Worm (Caenorhabditis elegans) whole organism, young adult: Measurements from ENCODE around the gene erg-28.
A peak's percentile ranks its signal among the peaks of the same experiment; 100 is the strongest.

Experiments used
- B0261.1 ChIP-seq: sonication (generic microtip); optimal IDR thresholded peaks from 2 replicates; lab custom pipeline; 2016; ENCODE audit warnings: mild to moderate bottlenecking, missing genetic modification characterization, moderate library complexity, missing compliant biosample characterization
- C17E4.6 ChIP-seq: fragments of 200-800 bp; sonication (Bioruptor generic); IDR thresholded peaks from 2 replicates; pipeline ENCODE4 v1.3.6; 2022; ENCODE audit warnings: missing genetic modification reagents, missing genetic modification characterization, missing compliant biosample characterization
- F57A8.1 ChIP-seq: fragments of 200-800 bp; sonication (Bioruptor generic); optimal IDR thresholded peaks from 2 replicates; lab custom pipeline; 2018; ENCODE audit warnings: mild to moderate bottlenecking, missing genetic modification characterization, moderate library complexity, missing compliant biosample characterization
- F57C9.4 ChIP-seq: sonication (generic microtip); optimal IDR thresholded peaks from 2 replicates; lab custom pipeline; 2017; ENCODE audit warnings: mild to moderate bottlenecking, missing genetic modification characterization, missing compliant biosample characterization
- K11D2.4 ChIP-seq: fragments of 200-800 bp; sonication (Bioruptor generic); IDR thresholded peaks from 2 replicates; pipeline ENCODE4 v1.3.6; 2022; ENCODE audit warnings: missing genetic modification reagents, missing genetic modification characterization, missing compliant biosample characterization
- T07F8.4 ChIP-seq: sonication (generic microtip); optimal IDR thresholded peaks from 2 replicates; lab custom pipeline; 2016; ENCODE audit warnings: mild to moderate bottlenecking, missing genetic modification characterization, moderate library complexity, missing compliant biosample characterization
- Y53G8AR.9 ChIP-seq: fragments of 200-800 bp; sonication (Bioruptor generic); conservative IDR thresholded peaks from 2 replicates; pipeline ENCODE4 v1.3.6; 2022; ENCODE audit warnings: missing genetic modification reagents, missing genetic modification characterization, missing compliant biosample characterization
- Y67H2A.10 ChIP-seq: fragments of 200-800 bp; sonication (Bioruptor generic); conservative IDR thresholded peaks from 2 replicates; pipeline ENCODE4 v1.3.6; 2022; ENCODE audit warnings: missing genetic modification reagents, missing genetic modification characterization, missing compliant biosample characterization
- Y95B8A.8 ChIP-seq: fragments of 200-800 bp; sonication (Bioruptor generic); IDR thresholded peaks from 2 replicates; pipeline ENCODE4 v1.3.6; 2022; ENCODE audit warnings: missing genetic modification reagents, missing genetic modification characterization, missing compliant biosample characterization
- ZK185.1 ChIP-seq: sonication (generic microtip); optimal IDR thresholded peaks from 2 replicates; lab custom pipeline; 2016; ENCODE audit warnings: mild to moderate bottlenecking, missing genetic modification characterization, missing compliant biosample characterization; ENCODE audit not compliant: poor library complexity, severe bottlenecking
- attf-5 ChIP-seq: fragments of 200-800 bp; sonication (Bioruptor generic); optimal IDR thresholded peaks from 2 replicates; lab custom pipeline; 2018; ENCODE audit warnings: mild to moderate bottlenecking, missing genetic modification characterization, missing compliant biosample characterization
- cebp-1 ChIP-seq, 2 experiments: fragments of 200-800 bp in 1 of 2; sonication (Bioruptor generic) in 1 of 2; sonication (generic microtip) in 1 of 2; IDR thresholded peaks in 1 of 2; optimal IDR thresholded peaks in 1 of 2; 2 replicates each; pipeline versions ENCODE4 v1.3.6 to Lab custom; 2017 to 2022; ENCODE audit warnings: missing compliant biosample characterization in 2 of 2, missing genetic modification characterization in 2 of 2, mild to moderate bottlenecking in 1 of 2, missing genetic modification reagents in 1 of 2, moderate library complexity in 1 of 2
- ceh-100 ChIP-seq: fragments of 200-800 bp; sonication (Bioruptor generic); IDR thresholded peaks from 2 replicates; pipeline ENCODE4 v1.3.6; 2022; ENCODE audit warnings: missing genetic modification reagents, missing genetic modification characterization, missing compliant biosample characterization
- dox-1 ChIP-seq: fragments of 200-800 bp; sonication (Bioruptor generic); IDR thresholded peaks from 2 replicates; pipeline ENCODE4 v1.3.6; 2022; ENCODE audit warnings: missing genetic modification reagents, missing genetic modification characterization, missing compliant biosample characterization
- egrh-3 ChIP-seq: fragments of 200-800 bp; sonication (Bioruptor generic); IDR thresholded peaks from 2 replicates; pipeline ENCODE4 v1.3.6; 2022; ENCODE audit warnings: missing genetic modification reagents, missing genetic modification characterization, missing compliant biosample characterization
- hlh-26 ChIP-seq: fragments of 200-800 bp; sonication (Bioruptor generic); conservative IDR thresholded peaks from 2 replicates; pipeline ENCODE4 v1.3.6; 2022; ENCODE audit warnings: missing genetic modification reagents, missing genetic modification characterization, missing compliant biosample characterization
- hmg-1.2 ChIP-seq: fragments of 200-800 bp; sonication (Bioruptor generic); IDR thresholded peaks from 2 replicates; pipeline ENCODE4 v1.3.6; 2022; ENCODE audit warnings: missing genetic modification reagents, missing genetic modification characterization, missing compliant biosample characterization
- lin-40 ChIP-seq: sonication (generic microtip); optimal IDR thresholded peaks from 2 replicates; lab custom pipeline; 2016; ENCODE audit warnings: missing genetic modification characterization, mild to moderate bottlenecking, missing compliant biosample characterization, missing genotype, missing genetic modification reagents
- lir-1 ChIP-seq: fragments of 200-800 bp; sonication (Bioruptor generic); conservative IDR thresholded peaks from 2 replicates; pipeline ENCODE4 v1.3.6; 2022; ENCODE audit warnings: missing genetic modification reagents, missing genetic modification characterization, missing compliant biosample characterization
- lsy-27 ChIP-seq: sonication (generic microtip); optimal IDR thresholded peaks from 2 replicates; lab custom pipeline; 2017; ENCODE audit warnings: missing genetic modification characterization, mild to moderate bottlenecking, missing compliant biosample characterization, antibody characterized with exemption, missing genotype, borderline replicate concordance; ENCODE audit not compliant: insufficient read depth
- madf-6 ChIP-seq: fragments of 200-800 bp; sonication (Bioruptor generic); IDR thresholded peaks from 2 replicates; pipeline ENCODE4 v1.3.6; 2022; ENCODE audit warnings: missing genetic modification reagents, missing genetic modification characterization, missing compliant biosample characterization
- madf-8 ChIP-seq: fragments of 200-800 bp; sonication (Bioruptor generic); conservative IDR thresholded peaks from 2 replicates; pipeline ENCODE4 v1.3.6; 2022; ENCODE audit warnings: missing genetic modification reagents, missing genetic modification characterization, missing compliant biosample characterization
- mel-28 ChIP-seq: sonication (generic microtip); optimal IDR thresholded peaks from 2 replicates; lab custom pipeline; 2016; ENCODE audit warnings: borderline replicate concordance, mild to moderate bottlenecking, missing genetic modification characterization, missing compliant biosample characterization
- nhr-80 ChIP-seq: sonication (generic microtip); optimal IDR thresholded peaks from 2 replicates; lab custom pipeline; 2016; ENCODE audit warnings: missing genetic modification characterization, missing compliant biosample characterization
- pbrm-1 ChIP-seq: fragments of 200-800 bp; sonication (Bioruptor generic); IDR thresholded peaks from 2 replicates; pipeline ENCODE4 v1.3.6; 2022; ENCODE audit warnings: missing genetic modification reagents, missing genetic modification characterization, missing compliant biosample characterization
- rpc-1 ChIP-seq, 2 experiments: fragments of 150-350 bp in 1 of 2; sonication (generic microtip) in 1 of 2; optimal IDR thresholded peaks; 2 replicates each; lab custom pipeline; 2014 to 2018; ENCODE audit warnings: missing biosample characterization in 1 of 2, missing genetic modification characterization in 1 of 2, missing genetic modification reagents in 1 of 2, missing genotype in 1 of 2
- sea-2 ChIP-seq: fragments of 200-800 bp; sonication (Bioruptor generic); IDR thresholded peaks from 2 replicates; pipeline ENCODE4 v1.3.6; 2022; ENCODE audit warnings: missing genetic modification characterization, missing compliant biosample characterization
- snpc-4 ChIP-seq, 5 experiments: fragments of 150-350 bp in 1 of 5; sonication (generic microtip) in 4 of 5; optimal IDR thresholded peaks; 2 replicates each; lab custom pipeline; 2014 to 2018; ENCODE audit warnings: missing genetic modification characterization in 5 of 5, missing biosample characterization in 3 of 5, antibody characterized with exemption in 2 of 5, mild to moderate bottlenecking in 2 of 5, missing compliant biosample characterization in 2 of 5, missing genotype in 2 of 5, moderate library complexity in 2 of 5, missing genetic modification reagents in 1 of 5
- sptf-2 ChIP-seq: fragments of 200-800 bp; sonication (Bioruptor generic); optimal IDR thresholded peaks from 2 replicates; lab custom pipeline; 2018; ENCODE audit warnings: mild to moderate bottlenecking, missing genetic modification characterization, missing compliant biosample characterization
- tbx-9 ChIP-seq: sonication (generic microtip); optimal IDR thresholded peaks from 2 replicates; lab custom pipeline; 2016; ENCODE audit warnings: borderline replicate concordance, missing genetic modification characterization, inconsistent platforms, missing compliant biosample characterization
- ztf-18 ChIP-seq: sonication (generic microtip); optimal IDR thresholded peaks from 2 replicates; lab custom pipeline; 2016; ENCODE audit warnings: missing genotype, mild to moderate bottlenecking, missing genetic modification characterization, missing compliant biosample characterization
- ztf-25 ChIP-seq: fragments of 200-800 bp; sonication (Bioruptor generic); IDR thresholded peaks from 2 replicates; pipeline ENCODE4 v1.3.6; 2022; ENCODE audit warnings: missing genetic modification reagents, missing genetic modification characterization, missing compliant biosample characterization
- ztf-28 ChIP-seq: fragments of 200-800 bp; sonication (Bioruptor generic); IDR thresholded peaks from 2 replicates; pipeline ENCODE4 v1.3.6; 2022; ENCODE audit warnings: missing genetic modification reagents, missing genetic modification characterization, missing compliant biosample characterization

erg-28 gene

DNA sequence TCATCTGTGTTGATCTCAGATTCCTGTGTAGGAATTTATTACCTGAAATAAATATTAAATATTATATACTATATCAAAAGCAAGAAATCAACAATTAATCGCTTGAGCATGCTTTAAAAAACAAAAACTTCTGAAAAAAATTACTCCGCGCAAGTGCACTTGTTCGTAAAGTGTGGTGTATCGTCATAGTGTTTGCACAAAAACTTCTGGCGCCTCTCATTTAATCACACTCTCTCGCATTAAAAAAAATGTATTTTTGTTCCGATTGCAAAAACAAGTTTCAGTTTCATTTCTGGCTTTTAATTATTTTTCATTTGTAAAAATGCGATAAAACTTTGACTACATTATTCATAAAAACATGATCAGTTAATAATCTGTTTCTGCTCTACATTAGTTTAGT lies 8.1 kb upstream of the erg-28 start, which contains the start of the genes C14C10.10 and ril-2:
Gene C14C10.10 (minus strand): TSS at position 19 of the 400 bp plus-strand sequence.
Gene ril-2 (minus strand): TSS at position 48 of the 400 bp plus-strand sequence.
- no peak for TF ChIP-seq ztf-28 (GFP tag; lab: Robert Waterston, UW)
- peak; percentile 94 for TF ChIP-seq hmg-1.2 (GFP tag; lab: Robert Waterston, UW)

DNA sequence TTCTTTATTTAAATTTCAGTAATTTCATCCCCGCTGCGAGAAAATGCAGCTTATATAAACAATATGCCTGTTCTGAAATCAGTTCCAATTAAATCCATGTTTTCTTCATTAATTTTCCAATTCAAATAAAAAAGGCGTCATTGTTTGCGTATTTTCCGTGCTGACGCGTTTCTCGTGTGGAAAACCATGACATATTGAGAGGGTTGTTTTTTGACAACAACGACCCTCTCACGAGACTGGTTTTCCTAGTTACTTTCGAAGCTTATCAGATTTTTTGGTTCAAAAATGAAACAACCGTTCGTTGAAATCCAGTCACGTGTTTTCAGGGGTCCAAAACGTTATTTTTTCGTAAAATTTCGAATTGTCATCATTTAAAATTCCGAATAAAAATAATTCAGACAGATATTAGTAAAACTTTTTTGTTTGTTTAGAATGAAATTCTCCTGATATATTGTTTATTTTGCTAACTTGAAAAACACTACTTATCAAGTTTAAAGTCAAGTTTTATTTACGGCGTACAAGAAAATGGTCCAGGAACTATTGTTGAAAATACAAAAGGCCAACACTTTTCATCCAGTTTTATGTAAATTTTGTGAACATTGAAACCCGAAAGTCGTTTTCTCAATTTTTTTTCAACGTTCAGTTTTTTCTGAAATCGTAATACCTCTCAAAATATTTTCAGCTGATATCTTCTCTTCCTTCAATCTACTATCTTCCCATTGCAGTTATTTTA lies 7.5 kb upstream of the erg-28 start, which contains the start of gene C14C10.5:
Gene C14C10.5 (plus strand): TSS at position 683 of the 733 bp plus-strand sequence.
- TF ChIP-seq attf-5 (GFP tag; lab: Kevin White, UChicago): peak; percentile 73
- no peak for TF ChIP-seq T07F8.4
- peak; percentile 26 for TF ChIP-seq lin-40 (tag; lab: Kevin White, UChicago)
- no peak for TF ChIP-seq cebp-1 (GFP tag; IDR thresholded peaks at IDR 0.05; lab: Robert Waterston, UW)
- TF ChIP-seq cebp-1 (tag; optimal IDR thresholded peaks at IDR 0.05; lab: Kevin White, UChicago): peak; percentile 42
- TF ChIP-seq nhr-80: peak; percentile 63
- TF ChIP-seq ztf-18 (tag; lab: Kevin White, UChicago): peak; percentile 88

DNA sequence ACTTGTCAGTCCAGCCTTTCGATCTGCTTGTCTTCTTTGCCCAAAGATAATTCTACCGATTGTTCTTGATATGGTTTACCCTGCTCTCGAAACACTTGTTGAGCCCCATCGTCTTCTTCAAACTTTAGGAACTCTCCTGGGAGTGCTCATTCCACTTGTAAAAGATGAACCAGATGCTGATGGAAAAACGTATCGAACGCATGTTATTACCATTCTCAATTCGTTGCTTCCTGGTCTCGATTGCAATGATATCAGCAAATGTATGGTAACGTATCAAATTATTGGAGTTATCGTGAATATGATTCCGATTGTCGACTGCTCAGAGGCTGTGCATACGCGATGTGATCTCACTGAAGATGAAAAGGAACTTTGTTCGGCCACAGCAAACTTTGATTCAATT lies 5.4 kb upstream of the erg-28 start:
- no peak for TF ChIP-seq Y53G8AR.9
- TF ChIP-seq C17E4.6 (GFP tag; lab: Robert Waterston, UW): no peak
- no peak for TF ChIP-seq attf-5 (GFP tag; lab: Kevin White, UChicago)
- TF ChIP-seq snpc-4 (GFP tag; optimal IDR thresholded peaks at IDR 0.05; lab: Kevin White, UChicago): no peak
- no peak for TF ChIP-seq snpc-4 (tag; optimal IDR thresholded peaks at IDR 0.05; lab: Kevin White, UChicago)
- no peak for TF ChIP-seq lir-1 (GFP tag; lab: Robert Waterston, UW)
- no peak for TF ChIP-seq dox-1 (GFP tag; lab: Robert Waterston, UW)
- TF ChIP-seq lsy-27 (tag; lab: Kevin White, UChicago): no peak
- TF ChIP-seq pbrm-1: no peak
- TF ChIP-seq tbx-9 (tag; lab: Kevin White, UChicago): no peak
- TF ChIP-seq ztf-25 (GFP tag; lab: Robert Waterston, UW): no peak
- TF ChIP-seq rpc-1 (optimal IDR thresholded peaks at IDR 0.05; lab: Kevin White, UChicago): no peak
- no peak for TF ChIP-seq rpc-1 (tag; optimal IDR thresholded peaks at IDR 0.05; lab: Kevin White, UChicago)
- no peak for TF ChIP-seq egrh-3 (GFP tag; lab: Robert Waterston, UW)
- no peak for TF ChIP-seq B0261.1 (tag; lab: Kevin White, UChicago)
- no peak for TF ChIP-seq madf-8 (GFP tag; lab: Robert Waterston, UW)
- no peak for TF ChIP-seq Y95B8A.8 (GFP tag; lab: Robert Waterston, UW)
- no peak for TF ChIP-seq F57A8.1 (GFP tag; lab: Kevin White, UChicago)

DNA sequence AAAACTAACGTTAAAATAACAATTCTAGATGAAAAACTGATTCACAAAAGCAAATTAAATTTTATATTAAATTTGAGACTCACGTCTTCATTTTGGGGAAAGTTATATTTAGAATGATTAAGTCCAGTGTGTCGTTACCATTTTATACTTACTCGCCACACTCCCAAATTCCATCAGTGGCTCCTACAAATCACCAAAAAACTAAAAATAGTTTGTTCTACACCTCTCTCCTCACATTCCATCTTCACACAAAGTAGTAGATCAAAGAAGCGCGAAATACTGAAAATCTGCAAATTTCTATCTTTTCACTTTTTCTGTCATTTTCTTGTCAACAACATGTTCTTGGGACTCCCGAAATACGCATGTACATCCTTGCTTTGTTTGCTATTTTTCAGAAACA lies 1.6 kb downstream of the erg-28 start, which contains the start of gene ZC116.5:
Gene ZC116.5 (minus strand): TSS at position 101 of the 400 bp plus-strand sequence.
- no peak for TF ChIP-seq nhr-80
- TF ChIP-seq dox-1 (GFP tag; lab: Robert Waterston, UW): no peak
- no peak for TF ChIP-seq sea-2 (GFP tag; lab: Robert Waterston, UW)
- no peak for TF ChIP-seq madf-6 (GFP tag; lab: Robert Waterston, UW)
- TF ChIP-seq rpc-1 (optimal IDR thresholded peaks at IDR 0.05; lab: Kevin White, UChicago): no peak
- no peak for TF ChIP-seq rpc-1 (tag; optimal IDR thresholded peaks at IDR 0.05; lab: Kevin White, UChicago)
- TF ChIP-seq K11D2.4 (GFP tag; lab: Robert Waterston, UW): no peak
- TF ChIP-seq sptf-2 (GFP tag; lab: Kevin White, UChicago): no peak
- TF ChIP-seq Y67H2A.10 (GFP tag; lab: Robert Waterston, UW): no peak
- no peak for TF ChIP-seq ztf-25 (GFP tag; lab: Robert Waterston, UW)
- no peak for TF ChIP-seq F57C9.4 (tag; lab: Kevin White, UChicago)
- TF ChIP-seq mel-28: no peak
- no peak for TF ChIP-seq madf-8 (GFP tag; lab: Robert Waterston, UW)
- no peak for TF ChIP-seq hlh-26
- TF ChIP-seq ceh-100 (GFP tag; lab: Robert Waterston, UW): no peak
- no peak for TF ChIP-seq ZK185.1 (tag; lab: Kevin White, UChicago)
- TF ChIP-seq snpc-4 (GFP tag; optimal IDR thresholded peaks at IDR 0.05; lab: Kevin White, UChicago): no peak
- no peak for TF ChIP-seq snpc-4 (tag; optimal IDR thresholded peaks at IDR 0.05; lab: Kevin White, UChicago)
- TF ChIP-seq, all 124 proteins: peak for 0
